Fruit fly (Drosophila melanogaster) whole organism, embryonic: ENCODE results near the gene TyrRII.

Source experiments
- Aef1 ChIP-seq: fragments of 200-800 bp; sonication (Bioruptor generic); IDR thresholded peaks from 3 replicates; pipeline ENCODE4 v1.3.6; 2022; ENCODE audit warnings: missing biosample characterization, missing genetic modification characterization
- B-H1 ChIP-seq: fragments of 200-800 bp; sonication (Bioruptor generic); IDR thresholded peaks from 3 replicates; pipeline ENCODE4 v1.3.6; 2022; ENCODE audit warnings: missing biosample characterization, missing genetic modification characterization
- BtbVII ChIP-seq: fragments of 200-800 bp; sonication (Bioruptor generic); optimal IDR thresholded peaks from 3 replicates; lab custom pipeline; 2017; ENCODE audit warnings: missing biosample characterization, mild to moderate bottlenecking, missing genetic modification characterization
- CG10209 ChIP-seq: fragments of 200-800 bp; sonication (Bioruptor generic); optimal IDR thresholded peaks from 3 replicates; lab custom pipeline; 2017; ENCODE audit warnings: missing biosample characterization, mild to moderate bottlenecking, missing genetic modification characterization, missing genetic modification reagents
- CG12219 ChIP-seq: fragments of 200-800 bp; sonication (Bioruptor generic); optimal IDR thresholded peaks from 3 replicates; lab custom pipeline; 2018; ENCODE audit warnings: missing biosample characterization, mild to moderate bottlenecking, missing genetic modification characterization
- CG12299 ChIP-seq: fragments of 200-800 bp; sonication (Bioruptor generic); optimal IDR thresholded peaks from 2 replicates; lab custom pipeline; 2018; ENCODE audit warnings: missing biosample characterization, mild to moderate bottlenecking, missing genetic modification characterization
- CG1233 ChIP-seq: fragments of 200-800 bp; sonication (Bioruptor generic); optimal IDR thresholded peaks from 4 replicates; lab custom pipeline; 2018; ENCODE audit warnings: missing biosample characterization, mild to moderate bottlenecking, missing genetic modification characterization
- CG13296 ChIP-seq: fragments of 200-800 bp; sonication (Bioruptor generic); optimal IDR thresholded peaks from 3 replicates; lab custom pipeline; 2018; ENCODE audit warnings: missing biosample characterization, mild to moderate bottlenecking, missing genetic modification characterization
- CG14014 ChIP-seq: fragments of 200-800 bp; sonication (Bioruptor generic); IDR thresholded peaks from 2 replicates; pipeline ENCODE4 v1.3.6; 2022; ENCODE audit warnings: missing biosample characterization, missing genetic modification characterization
- CG14441 ChIP-seq: fragments of 200-800 bp; sonication (Bioruptor generic); IDR thresholded peaks from 2 replicates; pipeline ENCODE4 v1.3.6; 2022; ENCODE audit warnings: missing biosample characterization, missing genetic modification characterization
- CG14667 ChIP-seq: fragments of 200-800 bp; sonication (Bioruptor generic); IDR thresholded peaks from 2 replicates; pipeline ENCODE4 v1.3.6; 2022; ENCODE audit warnings: missing biosample characterization, missing genetic modification characterization
- CG17359 ChIP-seq: fragments of 200-800 bp; sonication (Bioruptor generic); optimal IDR thresholded peaks from 3 replicates; lab custom pipeline; 2018; ENCODE audit warnings: missing biosample characterization, mild to moderate bottlenecking, missing genetic modification characterization, moderate library complexity
- CG17385 ChIP-seq: fragments of 200-800 bp; sonication (Bioruptor generic); optimal IDR thresholded peaks from 3 replicates; lab custom pipeline; 2018; ENCODE audit warnings: missing biosample characterization, mild to moderate bottlenecking, missing genetic modification characterization
- CG17612 ChIP-seq: fragments of 200-800 bp; sonication (Bioruptor generic); IDR thresholded peaks from 2 replicates; pipeline ENCODE4 v1.3.6; 2022; ENCODE audit warnings: missing biosample characterization, missing genetic modification characterization
- CG17829 ChIP-seq: fragments of 200-800 bp; optimal IDR thresholded peaks from 2 replicates; lab custom pipeline; 2019; ENCODE audit warnings: missing biosample characterization, mild to moderate bottlenecking, missing genetic modification characterization, moderate library complexity
- CG18262 ChIP-seq: fragments of 200-800 bp; optimal IDR thresholded peaks from 3 replicates; lab custom pipeline; 2019; ENCODE audit warnings: missing biosample characterization, mild to moderate bottlenecking, missing genetic modification characterization, moderate library complexity
- CG2199 ChIP-seq: fragments of 200-800 bp; sonication (Bioruptor generic); IDR thresholded peaks from 3 replicates; pipeline ENCODE4 v1.3.6; 2022; ENCODE audit warnings: missing biosample characterization, missing genetic modification characterization
- CG30431 ChIP-seq: fragments of 200-800 bp; sonication (Bioruptor generic); optimal IDR thresholded peaks from 2 replicates; lab custom pipeline; 2017; ENCODE audit warnings: missing biosample characterization, missing genetic modification characterization
- CG31224 ChIP-seq: fragments of 200-800 bp; sonication (Bioruptor generic); IDR thresholded peaks from 2 replicates; pipeline ENCODE4 v1.3.6; 2022; ENCODE audit warnings: missing biosample characterization, missing genetic modification characterization
- CG4854 ChIP-seq: fragments of 200-800 bp; sonication (Bioruptor generic); optimal IDR thresholded peaks from 2 replicates; lab custom pipeline; 2016; ENCODE audit warnings: missing biosample characterization, missing genetic modification characterization, inconsistent platforms
- CG6683 ChIP-seq: fragments of 200-800 bp; sonication (Bioruptor generic); optimal IDR thresholded peaks from 2 replicates; lab custom pipeline; 2017; ENCODE audit warnings: missing biosample characterization, mild to moderate bottlenecking, missing genetic modification characterization, missing genetic modification reagents
- CG7357 ChIP-seq: fragments of 200-800 bp; sonication (Bioruptor generic); IDR thresholded peaks from 3 replicates; pipeline ENCODE4 v1.3.6; 2022; ENCODE audit warnings: missing biosample characterization, missing genetic modification characterization
- CG7786 ChIP-seq: fragments of 200-800 bp; sonication (Bioruptor generic); optimal IDR thresholded peaks from 2 replicates; lab custom pipeline; 2016; ENCODE audit warnings: missing biosample characterization, missing genetic modification characterization
- Dip2 ChIP-seq: fragments of 200-800 bp; sonication (Bioruptor generic); IDR thresholded peaks from 2 replicates; pipeline ENCODE4 v1.3.6; 2022; ENCODE audit warnings: missing biosample characterization, missing genetic modification characterization
- Drgx ChIP-seq: fragments of 200-800 bp; sonication (Bioruptor generic); IDR thresholded peaks from 2 replicates; pipeline ENCODE4 v1.3.6; 2022; ENCODE audit warnings: missing biosample characterization, missing genetic modification characterization
- Ets65A ChIP-seq: fragments of 200-800 bp; sonication (Bioruptor generic); peaks from one replicate; lab custom pipeline; 2016; ENCODE audit warnings: missing biosample characterization, missing genetic modification characterization
- Fer2 ChIP-seq: fragments of 200-800 bp; sonication (Bioruptor generic); optimal IDR thresholded peaks from 2 replicates; lab custom pipeline; 2018; ENCODE audit warnings: missing biosample characterization, mild to moderate bottlenecking, missing genetic modification characterization, moderate library complexity
- Lhr ChIP-seq: fragments of 200-800 bp; sonication (Bioruptor generic); optimal IDR thresholded peaks from 3 replicates; lab custom pipeline; 2017; ENCODE audit warnings: mild to moderate bottlenecking, missing biosample characterization, missing genetic modification reagents, missing genetic modification characterization
- NK7.1 ChIP-seq: fragments of 200-800 bp; sonication (Bioruptor generic); optimal IDR thresholded peaks from 3 replicates; lab custom pipeline; 2016; ENCODE audit warnings: missing biosample characterization, missing genetic modification characterization
- Nf-YA ChIP-seq: fragments of 200-800 bp; sonication (Bioruptor generic); IDR thresholded peaks from 2 replicates; pipeline ENCODE4 v1.3.6; 2022; ENCODE audit warnings: missing biosample characterization, missing genetic modification characterization
- Scr ChIP-seq: fragments of 200-800 bp; sonication (Bioruptor generic); IDR thresholded peaks from 2 replicates; pipeline ENCODE4 v1.3.6; 2022; ENCODE audit warnings: missing biosample characterization, missing genetic modification characterization; ENCODE audit not compliant: partially characterized antibody
- Usf ChIP-seq: fragments of 200-800 bp; sonication (Bioruptor generic); optimal IDR thresholded peaks from 2 replicates; lab custom pipeline; 2017; ENCODE audit warnings: missing genotype, missing biosample characterization, missing genetic modification characterization
- abd-A ChIP-seq: fragments of 200-800 bp; sonication (Bioruptor generic); optimal IDR thresholded peaks from 3 replicates; lab custom pipeline; 2019; ENCODE audit warnings: missing biosample characterization, mild to moderate bottlenecking, missing genetic modification characterization, moderate library complexity
- ac ChIP-seq: fragments of 200-800 bp; sonication (Bioruptor generic); optimal IDR thresholded peaks from 3 replicates; lab custom pipeline; 2017; ENCODE audit warnings: missing biosample characterization, mild to moderate bottlenecking, missing genetic modification characterization
- aop ChIP-seq: fragments of 200-800 bp; sonication (Bioruptor generic); IDR thresholded peaks from 2 replicates; pipeline ENCODE4 v1.3.6; 2022; ENCODE audit warnings: missing biosample characterization, missing genetic modification characterization
- danr ChIP-seq: fragments of 200-800 bp; sonication (Bioruptor generic); IDR thresholded peaks from 2 replicates; pipeline ENCODE4 v1.3.6; 2022; ENCODE audit warnings: missing biosample characterization, missing genetic modification characterization
- ftz-f1 ChIP-seq: fragments of 200-800 bp; sonication (Bioruptor generic); optimal IDR thresholded peaks from 2 replicates; lab custom pipeline; 2016; ENCODE audit warnings: missing biosample characterization, missing genetic modification characterization
- her ChIP-seq: fragments of 200-800 bp; sonication (Bioruptor generic); optimal IDR thresholded peaks from 2 replicates; lab custom pipeline; 2016; ENCODE audit warnings: missing biosample characterization, missing genetic modification characterization
- kni ChIP-seq: fragments of 200-800 bp; sonication (Bioruptor generic); optimal IDR thresholded peaks from 3 replicates; lab custom pipeline; 2017; ENCODE audit warnings: mild to moderate bottlenecking, missing biosample characterization, missing genetic modification reagents, missing genetic modification characterization
- knrl ChIP-seq: fragments of 200-800 bp; sonication (Bioruptor generic); IDR thresholded peaks from 3 replicates; pipeline ENCODE4 v1.3.6; 2022; ENCODE audit warnings: missing biosample characterization, missing genetic modification characterization; ENCODE audit not compliant: partially characterized antibody
- mam ChIP-seq: fragments of 200-800 bp; sonication (Bioruptor generic); optimal IDR thresholded peaks from 3 replicates; lab custom pipeline; 2016; ENCODE audit warnings: missing biosample characterization, missing genetic modification characterization
- nau ChIP-seq: fragments of 200-800 bp; sonication (Bioruptor generic); optimal IDR thresholded peaks from 3 replicates; lab custom pipeline; 2017; ENCODE audit warnings: missing biosample characterization, mild to moderate bottlenecking, missing genetic modification characterization, missing genetic modification reagents
- pb ChIP-seq: fragments of 200-800 bp; sonication (Bioruptor generic); optimal IDR thresholded peaks from 3 replicates; lab custom pipeline; 2016; ENCODE audit warnings: missing biosample characterization, missing genetic modification characterization
- pita ChIP-seq: fragments of 200-800 bp; sonication (Bioruptor generic); optimal IDR thresholded peaks from 2 replicates; lab custom pipeline; 2017; ENCODE audit warnings: missing biosample characterization, mild to moderate bottlenecking, missing genetic modification characterization
- pum ChIP-seq: fragments of 200-800 bp; sonication (Bioruptor generic); optimal IDR thresholded peaks from 2 replicates; lab custom pipeline; 2016; ENCODE audit warnings: missing biosample characterization, missing genetic modification characterization
- ranshi ChIP-seq: fragments of 200-800 bp; sonication (Bioruptor generic); IDR thresholded peaks from 2 replicates; pipeline ENCODE4 v1.3.6; 2022; ENCODE audit warnings: missing biosample characterization, missing genetic modification characterization
- repo ChIP-seq: fragments of 200-800 bp; sonication (Bioruptor generic); optimal IDR thresholded peaks from 2 replicates; lab custom pipeline; 2016; ENCODE audit warnings: missing biosample characterization, missing genetic modification characterization
- sc ChIP-seq, 3 experiments: fragments of >200 bp in 2 of 3; fragments of 200-800 bp in 1 of 3; sonication (Bioruptor generic) in 1 of 3; optimal IDR thresholded peaks; 2 replicates in 2 of 3; 3 replicates in 1 of 3; lab custom pipeline; 2017; ENCODE audit warnings: mild to moderate bottlenecking in 1 of 3, missing biosample characterization in 1 of 3, missing genetic modification characterization in 1 of 3, missing genetic modification reagents in 1 of 3
- sim ChIP-seq: fragments of 200-800 bp; sonication (Bioruptor generic); IDR thresholded peaks from 2 replicates; pipeline ENCODE4 v1.3.6; 2022; ENCODE audit warnings: missing biosample characterization, missing genetic modification characterization

TyrRII gene

DNA sequence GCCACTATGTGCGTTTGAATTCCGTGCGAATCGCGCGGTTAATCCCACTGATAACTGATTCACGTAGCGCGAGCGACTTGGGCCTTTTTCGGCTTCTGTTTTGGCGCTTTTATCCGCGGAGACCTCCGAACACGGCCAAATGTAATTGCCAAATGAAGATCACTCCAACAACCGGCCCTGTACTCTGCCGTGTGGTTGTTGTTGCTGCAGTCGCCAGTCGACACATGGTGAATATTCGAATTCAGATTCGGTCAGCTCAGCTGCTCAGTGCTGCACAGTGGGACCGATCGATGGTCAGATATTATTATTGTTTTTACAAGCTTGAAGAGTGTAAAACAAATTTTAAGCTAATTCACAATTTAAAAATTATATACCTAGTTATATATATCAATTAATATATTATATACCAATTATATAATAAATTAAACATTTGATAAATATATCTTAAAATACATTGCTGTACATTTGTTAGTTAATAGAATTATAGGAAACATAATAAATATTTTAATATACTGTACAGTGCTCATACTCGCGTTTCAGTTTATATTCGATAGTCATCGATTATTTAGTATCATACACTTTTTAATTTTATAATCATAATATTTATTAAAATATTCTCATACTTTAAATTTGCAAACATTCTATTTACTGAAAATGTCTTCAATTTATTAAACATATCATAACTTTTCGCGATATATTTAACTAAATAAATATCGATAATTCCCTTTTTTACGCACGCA, 58.1 kb downstream of the TyrRII start, which contains the start of gene CG43102 (continued):
- peak; percentile 73 for TF ChIP-seq CG14441
- TF ChIP-seq sc (optimal IDR thresholded peaks at IDR 0.05; lab: Kevin White, UChicago): no peak
- peak; percentile 2 for TF ChIP-seq sc (GFP tag; optimal IDR thresholded peaks at IDR 0.05; lab: Kevin White, UChicago)
- no peak for TF ChIP-seq Dip2 (GFP tag; lab: Robert Waterston, UW)
- TF ChIP-seq CG17385 (GFP tag; lab: Kevin White, UChicago): peak; percentile 67
- TF ChIP-seq CG7786 (GFP tag; lab: Kevin White, UChicago): peak; percentile 28
- TF ChIP-seq pita (GFP tag; lab: Kevin White, UChicago): no peak
- peak; percentile 20 for TF ChIP-seq kni (GFP tag; lab: Kevin White, UChicago)
- peak; percentile 37 for TF ChIP-seq pum (GFP tag; lab: Kevin White, UChicago)
- TF ChIP-seq ac (GFP tag; lab: Kevin White, UChicago): peak; percentile 21
- peak; percentile 50 for TF ChIP-seq CG1233 (GFP tag; lab: Kevin White, UChicago)
- TF ChIP-seq her (GFP tag; lab: Kevin White, UChicago): peak; percentile 62
- TF ChIP-seq CG14014 (GFP tag; lab: Robert Waterston, UW): peak; percentile 70
- peak; percentile 46 for TF ChIP-seq pb (GFP tag; lab: Kevin White, UChicago)
- peak; percentile 83 for TF ChIP-seq ftz-f1 (GFP tag; lab: Kevin White, UChicago)
- peak; percentile 43 for TF ChIP-seq Fer2 (tag; lab: Kevin White, UChicago)
- peak; percentile 42; the same call in 1 of the 2 replicates for TF ChIP-seq Nf-YA (GFP tag; lab: Robert Waterston, UW)
- peak; percentile 77 for TF ChIP-seq Drgx (GFP tag; lab: Robert Waterston, UW)
- peak; percentile 60; the same call in 2 of the 3 replicates for TF ChIP-seq CG7357
- no peak for TF ChIP-seq CG4854 (GFP tag; lab: Kevin White, UChicago)
- peak; percentile 14 for TF ChIP-seq Usf (GFP tag; lab: Kevin White, UChicago)
- TF ChIP-seq Scr: peak; percentile 87
- TF ChIP-seq BtbVII (GFP tag; lab: Kevin White, UChicago): peak; percentile 42
- TF ChIP-seq CG14667 (GFP tag; lab: Robert Waterston, UW): peak; percentile 59
- no peak for TF ChIP-seq NK7.1 (GFP tag; lab: Kevin White, UChicago)
- peak; percentile 18 for TF ChIP-seq CG12299 (tag; lab: Kevin White, UChicago)
- no peak for TF ChIP-seq CG6683 (GFP tag; lab: Kevin White, UChicago)
- peak; percentile 73; the same call in 2 of the 3 replicates for TF ChIP-seq knrl (GFP tag; lab: Robert Waterston, UW)
- peak; percentile 62 for TF ChIP-seq CG31224
- 0 out of 2 replicates have a peak, but pooled peaks have one; percentile 38 for TF ChIP-seq CG17612
- peak; percentile 72 for TF ChIP-seq CG17359 (tag; lab: Kevin White, UChicago)
- TF ChIP-seq repo (GFP tag; lab: Kevin White, UChicago): no peak
- TF ChIP-seq CG30431 (GFP tag; lab: Kevin White, UChicago): peak; percentile 54
- no peak for TF ChIP-seq nau
- peak; percentile 64; the same call in 2 of the 3 replicates for TF ChIP-seq B-H1
- peak; percentile 66 for TF ChIP-seq ranshi (GFP tag; lab: Robert Waterston, UW)
- TF ChIP-seq sim (GFP tag; lab: Robert Waterston, UW): no peak
- peak; percentile 70 for TF ChIP-seq CG13296 (GFP tag; lab: Kevin White, UChicago)
- peak; percentile 78 for TF ChIP-seq CG17829 (tag; lab: Kevin White, UChicago)
- TF ChIP-seq mam: peak; percentile 61
- peak; percentile 33 for TF ChIP-seq CG12219 (GFP tag; lab: Kevin White, UChicago)
- no peak for TF ChIP-seq abd-A (tag; lab: Kevin White, UChicago)
- peak; percentile 94 for TF ChIP-seq Ets65A
- peak; percentile 27; the same call in 1 of the 3 replicates for TF ChIP-seq CG2199 (GFP tag; lab: Robert Waterston, UW)
- TF ChIP-seq aop (GFP tag; lab: Robert Waterston, UW): 0 out of 2 replicates have a peak, but pooled peaks have one; percentile 6
- TF ChIP-seq CG18262 (tag; lab: Kevin White, UChicago): peak; percentile 72
- TF ChIP-seq CG10209: peak; percentile 56
- TF ChIP-seq Lhr (GFP tag; lab: Kevin White, UChicago): no peak
- TF ChIP-seq danr (GFP tag; lab: Robert Waterston, UW): no peak
- peak; percentile 75 for TF ChIP-seq Aef1 (GFP tag; lab: Robert Waterston, UW)
